Fruit fly (Drosophila melanogaster) whole organism, wandering third instar larva: ENCODE results near the gene nSyb.

Experiments
- Abd-B ChIP-seq: fragments of >200 bp; optimal IDR thresholded peaks from 2 replicates; lab custom pipeline; 2017; ENCODE audit warnings: missing biosample characterization, missing genetic modification characterization
- CG32264 ChIP-seq: fragments of 200-800 bp; sonication (Bioruptor generic); optimal IDR thresholded peaks from 2 replicates; lab custom pipeline; 2016; ENCODE audit warnings: missing biosample characterization, missing genetic modification characterization
- CG9705 ChIP-seq: fragments of 200-800 bp; sonication (Bioruptor generic); optimal IDR thresholded peaks from 2 replicates; lab custom pipeline; 2018; ENCODE audit warnings: missing biosample characterization, mild to moderate bottlenecking, missing genetic modification characterization
- CrebA ChIP-seq: fragments of 200-800 bp; sonication (Bioruptor generic); optimal IDR thresholded peaks from 2 replicates; lab custom pipeline; 2016; ENCODE audit warnings: missing biosample characterization, mild to moderate bottlenecking, missing genetic modification characterization, borderline replicate concordance
- Dfd ChIP-seq: fragments of >200 bp; optimal IDR thresholded peaks from 2 replicates; lab custom pipeline; 2017; ENCODE audit warnings: missing biosample characterization, missing genetic modification characterization
- Dif ChIP-seq: fragments of 200-275, 200-300 bp; sonication (Bioruptor generic); optimal IDR thresholded peaks from 2 replicates; lab custom pipeline; 2018; ENCODE audit warnings: missing biosample characterization, missing genetic modification characterization; ENCODE audit not compliant: partially characterized antibody
- GATAd ChIP-seq: sonication (Bioruptor generic); optimal IDR thresholded peaks from 2 replicates; lab custom pipeline; 2016; ENCODE audit warnings: missing biosample characterization, missing genetic modification characterization
- HLH106 ChIP-seq: fragments of 200-800 bp; optimal IDR thresholded peaks from 3 replicates; lab custom pipeline; 2019; ENCODE audit warnings: missing biosample characterization, mild to moderate bottlenecking, missing genetic modification characterization, moderate library complexity
- Hnf4 ChIP-seq: fragments of 200-800 bp; sonication (Bioruptor generic); optimal IDR thresholded peaks from 2 replicates; lab custom pipeline; 2016; ENCODE audit warnings: missing biosample characterization, mild to moderate bottlenecking, missing genetic modification characterization
- Hr78 ChIP-seq: fragments of >200 bp; optimal IDR thresholded peaks from 2 replicates; lab custom pipeline; 2017; ENCODE audit warnings: missing biosample characterization, missing genetic modification characterization
- Hr83 ChIP-seq: fragments of 200-300 bp; sonication (Bioruptor generic); optimal IDR thresholded peaks from 2 replicates; lab custom pipeline; 2016; ENCODE audit warnings: missing biosample characterization, mild to moderate bottlenecking, missing genetic modification characterization, moderate library complexity; ENCODE audit not compliant: poor library complexity, severe bottlenecking
- Jra ChIP-seq: sonication (Bioruptor generic); optimal IDR thresholded peaks from 2 replicates; lab custom pipeline; 2016; ENCODE audit warnings: missing biosample characterization, missing genetic modification characterization
- Mio ChIP-seq: sonication (Bioruptor generic); optimal IDR thresholded peaks from 2 replicates; lab custom pipeline; 2016; ENCODE audit warnings: missing biosample characterization, missing genetic modification characterization
- Myc ChIP-seq: fragments of >200 bp; optimal IDR thresholded peaks from 2 replicates; lab custom pipeline; 2017
- N ChIP-seq: fragments of >200 bp; optimal IDR thresholded peaks from 2 replicates; lab custom pipeline; 2018; ENCODE audit warnings: missing biosample characterization, missing external identifiers, missing genetic modification characterization
- OdsH ChIP-seq: fragments of 200-800 bp; sonication (Bioruptor generic); optimal IDR thresholded peaks from 2 replicates; lab custom pipeline; 2016; ENCODE audit warnings: missing biosample characterization, mild to moderate bottlenecking, missing genetic modification characterization
- Rel ChIP-seq, 2 experiments: fragments of 200-800 bp; sonication (Bioruptor generic) in 1 of 2; optimal IDR thresholded peaks; 2 replicates in 1 of 2; 3 replicates in 1 of 2; lab custom pipeline; 2016 to 2019; ENCODE audit warnings: mild to moderate bottlenecking in 2 of 2, missing biosample characterization in 2 of 2, missing genetic modification characterization in 2 of 2, moderate library complexity in 1 of 2
- Sp1 ChIP-seq: fragments of 200-800 bp; sonication (Bioruptor generic); optimal IDR thresholded peaks from 3 replicates; lab custom pipeline; 2019; ENCODE audit warnings: missing biosample characterization, mild to moderate bottlenecking, missing genetic modification characterization, moderate library complexity
- Vsx2 ChIP-seq: fragments of 200-300, 225-300 bp; sonication (Bioruptor generic); optimal IDR thresholded peaks from 2 replicates; lab custom pipeline; 2018; ENCODE audit warnings: missing biosample characterization, missing genetic modification characterization; ENCODE audit not compliant: partially characterized antibody
- br ChIP-seq: fragments of 200-800 bp; sonication (Bioruptor generic); optimal IDR thresholded peaks from 2 replicates; lab custom pipeline; 2016; ENCODE audit warnings: missing biosample characterization, missing genetic modification characterization
- brk ChIP-seq: fragments of 200-800 bp; sonication (Bioruptor generic); optimal IDR thresholded peaks from 2 replicates; lab custom pipeline; 2016; ENCODE audit warnings: missing biosample characterization, mild to moderate bottlenecking, missing genetic modification characterization
- dl ChIP-seq, 2 experiments: fragments of 175-275, 200-275 bp in 1 of 2; fragments of 200-275 bp in 1 of 2; sonication (Bioruptor generic); optimal IDR thresholded peaks; lab custom pipeline; 2018; ENCODE audit warnings: mild to moderate bottlenecking in 2 of 2, missing biosample characterization in 2 of 2, missing genetic modification characterization in 2 of 2, moderate library complexity in 2 of 2; ENCODE audit not compliant: partially characterized antibody in 2 of 2, insufficient read depth in 1 of 2
- dmrt93B ChIP-seq: fragments of 200-800 bp; sonication (Bioruptor generic); optimal IDR thresholded peaks from 2 replicates; lab custom pipeline; 2018; ENCODE audit warnings: missing biosample characterization, mild to moderate bottlenecking, missing genetic modification characterization
- dsf ChIP-seq: sonication (Bioruptor generic); optimal IDR thresholded peaks from 2 replicates; lab custom pipeline; 2016; ENCODE audit warnings: missing biosample characterization, missing genetic modification characterization, borderline replicate concordance
- ey ChIP-seq: fragments of 200-800 bp; sonication (Bioruptor generic); optimal IDR thresholded peaks from 2 replicates; lab custom pipeline; 2016; ENCODE audit warnings: missing biosample characterization, missing genetic modification characterization
- foxo ChIP-seq, 2 experiments: fragments of 200-800 bp; sonication (Bioruptor generic); optimal IDR thresholded peaks; 2 replicates in 1 of 2; 3 replicates in 1 of 2; lab custom pipeline; 2016 to 2017; ENCODE audit warnings: missing biosample characterization in 2 of 2, missing genetic modification characterization in 2 of 2
- fru ChIP-seq: fragments of 200-800 bp; sonication (Bioruptor generic); optimal IDR thresholded peaks from 3 replicates; lab custom pipeline; 2016; ENCODE audit warnings: missing biosample characterization, mild to moderate bottlenecking, missing genetic modification characterization
- h ChIP-seq: fragments of 200-800 bp; sonication (Bioruptor generic); optimal IDR thresholded peaks from 3 replicates; lab custom pipeline; 2016; ENCODE audit warnings: missing biosample characterization, mild to moderate bottlenecking, missing genetic modification characterization
- jim ChIP-seq: fragments of 175-275, 200-325 bp; sonication (Bioruptor generic); optimal IDR thresholded peaks from 2 replicates; lab custom pipeline; 2016; ENCODE audit warnings: missing biosample characterization, mild to moderate bottlenecking, missing genetic modification characterization
- lola ChIP-seq: fragments of >200 bp; optimal IDR thresholded peaks from 2 replicates; lab custom pipeline; 2017; ENCODE audit warnings: missing biosample characterization, missing genetic modification characterization
- pan ChIP-seq: fragments of >200 bp; optimal IDR thresholded peaks from 2 replicates; lab custom pipeline; 2017
- psq ChIP-seq: fragments of 200-800 bp; sonication (Bioruptor generic); optimal IDR thresholded peaks from 3 replicates; lab custom pipeline; 2017; ENCODE audit warnings: missing biosample characterization, mild to moderate bottlenecking, missing genetic modification characterization, moderate library complexity
- rgr ChIP-seq: fragments of 200-800 bp; sonication (Bioruptor generic); optimal IDR thresholded peaks from 3 replicates; lab custom pipeline; 2016; ENCODE audit warnings: missing biosample characterization, mild to moderate bottlenecking, missing genetic modification characterization
- sage ChIP-seq: fragments of 200-800 bp; sonication (Bioruptor generic); optimal IDR thresholded peaks from 2 replicates; lab custom pipeline; 2016; ENCODE audit warnings: missing biosample characterization, mild to moderate bottlenecking, missing genetic modification characterization
- sv ChIP-seq: fragments of 200-800 bp; sonication (Bioruptor generic); optimal IDR thresholded peaks from 3 replicates; lab custom pipeline; 2016; ENCODE audit warnings: missing biosample characterization, missing genetic modification characterization
- tai ChIP-seq: sonication (Bioruptor generic); optimal IDR thresholded peaks from 2 replicates; lab custom pipeline; 2016; ENCODE audit warnings: missing biosample characterization, missing genetic modification characterization
- woc ChIP-seq: sonication (Bioruptor generic); optimal IDR thresholded peaks from 2 replicates; lab custom pipeline; 2016; ENCODE audit warnings: missing biosample characterization, mild to moderate bottlenecking, missing genetic modification characterization

The nSyb gene

DNA sequence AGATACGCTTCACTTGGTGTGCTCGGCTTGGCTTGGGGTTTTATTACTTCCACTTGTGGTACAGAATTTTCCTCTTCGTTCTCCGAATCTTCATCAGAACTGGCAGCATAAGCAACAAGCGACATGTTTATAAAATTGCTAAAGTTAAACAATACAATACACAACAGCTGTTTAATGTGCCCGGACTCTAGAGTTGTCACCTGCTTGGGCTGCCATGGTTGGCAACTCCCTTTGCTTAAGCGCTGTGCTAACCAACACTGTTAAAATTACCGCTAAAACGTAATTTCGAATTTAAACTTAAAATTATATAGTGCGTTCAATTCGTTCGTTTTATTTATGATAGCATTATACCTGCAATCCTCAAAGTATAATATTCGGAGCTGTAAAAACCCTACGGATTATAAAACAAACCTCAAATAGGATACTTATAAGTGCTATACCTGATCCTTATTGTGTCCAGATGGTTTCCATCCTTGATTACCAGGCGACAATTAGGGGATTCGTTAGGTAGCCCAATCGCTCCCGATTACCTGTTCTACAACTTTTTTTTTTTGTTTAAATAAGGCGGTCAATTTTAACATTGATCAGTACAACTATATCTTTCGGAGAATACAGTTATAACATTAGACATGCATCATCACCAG is 9.8 kb upstream of the nSyb start, which contains the start of the genes CG17249 and Bro (continued):
- TF ChIP-seq Abd-B (GFP tag; lab: Kevin White, UChicago) = no peak
- TF ChIP-seq N (GFP tag; lab: Kevin White, UChicago) = no peak
- TF ChIP-seq foxo (GFP tag; optimal IDR thresholded peaks at IDR 0.05; lab: Kevin White, UChicago) = peak in 1 of 2 experiments; percentile 44
- no peak for TF ChIP-seq CrebA (GFP tag; lab: Kevin White, UChicago)

DNA sequence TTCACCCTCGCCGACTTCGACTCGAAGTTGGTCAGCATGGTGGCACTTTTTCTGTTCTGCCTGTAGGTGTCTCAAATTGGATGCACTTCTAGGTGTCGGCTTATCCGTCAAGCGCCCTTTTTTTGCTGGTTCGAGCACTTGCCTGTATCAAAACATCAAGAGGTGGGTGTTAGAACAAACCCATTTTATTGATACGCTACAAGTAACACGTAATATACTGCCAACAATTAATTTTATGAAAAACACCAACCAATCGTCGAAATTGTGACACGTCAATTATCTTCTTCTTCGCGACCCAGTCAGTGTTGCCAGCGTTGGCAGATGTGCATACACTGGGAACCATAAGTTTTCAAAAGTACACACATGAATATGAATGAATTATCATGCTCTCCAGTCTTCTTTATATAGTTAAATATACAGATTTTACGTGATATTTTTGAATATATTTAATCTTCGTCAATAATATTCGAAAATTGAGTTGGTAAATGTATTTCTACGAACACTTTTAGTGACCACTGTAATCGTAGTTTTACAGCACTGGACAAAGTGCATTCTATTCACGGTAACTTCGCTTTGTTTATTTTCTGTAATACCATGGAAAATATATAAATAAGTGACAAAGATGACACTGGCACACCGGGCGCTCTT is 7.5 kb upstream of the nSyb start, which contains the start of the genes alphaCOP and CG13919:
alphaCOP (minus strand) TSS at position 280 of the 648 bp plus-strand sequence.
CG13919 (plus strand) TSS at position 548 of the 648 bp plus-strand sequence.
- peak; percentile 99 for TF ChIP-seq h (GFP tag; lab: Kevin White, UChicago)
- no peak for TF ChIP-seq Hr78 (GFP tag; lab: Kevin White, UChicago)
- TF ChIP-seq Mio (GFP tag; lab: Kevin White, UChicago) = peak; percentile 60
- peak; percentile 96 for TF ChIP-seq Jra (GFP tag; lab: Kevin White, UChicago)
- no peak for TF ChIP-seq brk (GFP tag; lab: Kevin White, UChicago)
- TF ChIP-seq CG9705 (GFP tag; lab: Kevin White, UChicago) = peak; percentile 86
- no peak for TF ChIP-seq pan
- TF ChIP-seq dmrt93B = peak; percentile 89
- TF ChIP-seq Vsx2 (GFP tag; lab: Kevin White, UChicago) = no peak
- peak; percentile 95 for TF ChIP-seq ey (GFP tag; lab: Kevin White, UChicago)
- peak; percentile 96 for TF ChIP-seq br
- TF ChIP-seq GATAd (GFP tag; lab: Kevin White, UChicago) = peak; percentile 78
- peak; percentile 95 for TF ChIP-seq fru (GFP tag; lab: Kevin White, UChicago)
- peak; percentile 97 for TF ChIP-seq Sp1 (GFP tag; lab: Kevin White, UChicago)
- TF ChIP-seq sv (GFP tag; lab: Kevin White, UChicago) = peak; percentile 97
- TF ChIP-seq Myc (lab: Kevin White, UChicago) = peak; percentile 32
- TF ChIP-seq rgr (GFP tag; lab: Kevin White, UChicago) = peak; percentile 98
- peak; percentile 98 for TF ChIP-seq HLH106 (tag; lab: Kevin White, UChicago)
- peak; percentile 80 to 98 for TF ChIP-seq foxo (GFP tag; optimal IDR thresholded peaks at IDR 0.05; lab: Kevin White, UChicago)
- TF ChIP-seq OdsH (GFP tag; lab: Kevin White, UChicago) = peak; percentile 97
- no peak for TF ChIP-seq dl (GFP tag; optimal IDR thresholded peaks at IDR 0.05; lab: Kevin White, UChicago; ENCODE audit: insufficient read depth in 1 of 2, partially characterized antibody in 2 of 2)
- peak; percentile 83 for TF ChIP-seq Hr83 (GFP tag; lab: Kevin White, UChicago)
- peak; percentile 96 for TF ChIP-seq woc (GFP tag; lab: Kevin White, UChicago)
- TF ChIP-seq dsf = peak; percentile 94
- TF ChIP-seq CG32264 (GFP tag; lab: Kevin White, UChicago) = peak; percentile 91
- TF ChIP-seq psq (GFP tag; lab: Kevin White, UChicago) = peak; percentile 95
- peak; percentile 88 for TF ChIP-seq Rel (GFP tag; optimal IDR thresholded peaks at IDR 0.05; lab: Kevin White, UChicago)
- TF ChIP-seq Rel (tag; optimal IDR thresholded peaks at IDR 0.05; lab: Kevin White, UChicago) = peak; percentile 83
- no peak for TF ChIP-seq Hnf4 (GFP tag; lab: Kevin White, UChicago)
- no peak for TF ChIP-seq lola (GFP tag; lab: Kevin White, UChicago)

DNA sequence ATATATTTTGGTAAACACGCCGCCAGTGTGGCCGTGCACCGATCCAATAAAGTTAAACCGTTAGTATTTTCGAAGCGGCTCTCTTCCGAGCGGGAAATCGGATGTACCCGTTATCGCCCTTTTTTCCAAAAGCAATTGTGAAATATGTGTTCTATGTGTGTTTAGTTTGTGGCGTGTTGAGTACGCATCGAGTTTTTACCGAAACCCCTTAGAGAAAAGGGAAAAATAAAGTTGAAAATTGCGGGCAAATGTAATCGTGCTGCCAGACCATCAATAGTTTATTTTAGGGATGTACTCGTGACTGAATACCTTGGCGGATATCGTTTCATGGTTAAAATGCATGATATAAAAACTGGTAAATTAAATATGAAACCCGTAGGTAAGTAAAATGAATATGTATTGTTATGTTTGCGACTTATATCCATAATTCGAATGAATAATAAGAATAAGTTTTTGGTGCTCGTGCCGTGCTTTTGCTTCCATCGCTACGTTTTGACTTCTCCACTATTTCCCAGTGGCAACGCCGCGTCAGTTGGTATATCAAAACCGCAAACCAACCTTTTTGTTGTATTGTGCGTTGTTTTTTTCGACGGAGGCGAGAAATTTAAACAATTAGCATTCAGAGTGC is 1.7 kb upstream of the nSyb start, which contains the start of the genes Mettl2 and Bgb:
Mettl2 (minus strand) TSS at position 51 of the 628 bp plus-strand sequence.
Bgb (plus strand) TSS at position 527 of the 628 bp plus-strand sequence.
- TF ChIP-seq h (GFP tag; lab: Kevin White, UChicago) (peak; percentile 86), sage (no peak), brk (GFP tag; lab: Kevin White, UChicago) (no peak), jim (GFP tag; lab: Kevin White, UChicago) (no peak), fru (GFP tag; lab: Kevin White, UChicago) (peak; percentile 86), Myc (lab: Kevin White, UChicago) (no peak), CG32264 (GFP tag; lab: Kevin White, UChicago) (peak; percentile 56), CG9705 (GFP tag; lab: Kevin White, UChicago) (peak; percentile 79), Dif (GFP tag; lab: Kevin White, UChicago) (no peak), br (peak; percentile 82), psq (GFP tag; lab: Kevin White, UChicago) (peak; percentile 62), dsf (no peak), Abd-B (GFP tag; lab: Kevin White, UChicago) (no peak), HLH106 (tag; lab: Kevin White, UChicago) (peak; percentile 89), Hr78 (GFP tag; lab: Kevin White, UChicago) (no peak), rgr (GFP tag; lab: Kevin White, UChicago) (peak; percentile 88), foxo (GFP tag; optimal IDR thresholded peaks at IDR 0.05; lab: Kevin White, UChicago) (peak in 1 of 2 experiments; percentile 89), Hnf4 (GFP tag; lab: Kevin White, UChicago) (no peak), tai (GFP tag; lab: Kevin White, UChicago) (no peak), Rel (GFP tag; optimal IDR thresholded peaks at IDR 0.05; lab: Kevin White, UChicago) (no peak), Rel (tag; optimal IDR thresholded peaks at IDR 0.05; lab: Kevin White, UChicago) (peak; percentile 16), Dfd (GFP tag; lab: Kevin White, UChicago) (no peak), Sp1 (GFP tag; lab: Kevin White, UChicago) (peak; percentile 54), woc (GFP tag; lab: Kevin White, UChicago) (peak; percentile 94), CrebA (GFP tag; lab: Kevin White, UChicago) (no peak), N (GFP tag; lab: Kevin White, UChicago) (no peak), Mio (GFP tag; lab: Kevin White, UChicago) (no peak), OdsH (GFP tag; lab: Kevin White, UChicago) (peak; percentile 71), Hr83 (GFP tag; lab: Kevin White, UChicago) (peak; percentile 8), lola (GFP tag; lab: Kevin White, UChicago) (no peak), GATAd (GFP tag; lab: Kevin White, UChicago) (no peak)
